Fruit fly (Drosophila melanogaster): Measurements from ENCODE around the gene elgi.

- TF ChIP-seq CG8478 (optimal IDR thresholded peaks at IDR 0.05): no peak
- peak; percentile 18 to 82 for TF ChIP-seq CTCF (optimal IDR thresholded peaks at IDR 0.05)
These were observed 1.4 kb upstream of the elgi start, which contains the start of the genes Pka-C3 and GXIVsPLA2 for dm6 chr3L:15954784-15955427.
